Worm (Caenorhabditis elegans): ENCODE results near the gene fbxa-120.

ce11 chrX:17314948-17315347 lies 12.4 kb downstream of the fbxa-120 start:
- TF ChIP-seq pha-4 (tag; optimal IDR thresholded peaks at IDR 0.05) (no peak), zfh-2 (GFP tag; conservative IDR thresholded peaks at IDR 0.05) (peak; percentile 95), unc-130 (GFP tag; optimal IDR thresholded peaks at IDR 0.05) (no peak), repo-1 (tag; optimal IDR thresholded peaks at IDR 0.05) (no peak), snpc-4 (GFP tag; optimal IDR thresholded peaks at IDR 0.05) (no peak), snpc-4 (tag; optimal IDR thresholded peaks at IDR 0.05) (no peak), xnd-1 (tag; optimal IDR thresholded peaks at IDR 0.05) (no peak), F55B11.4 (tag; optimal IDR thresholded peaks at IDR 0.05; ENCODE audit: borderline replicate concordance, insufficient read depth) (no peak), unc-62 (GFP tag; optimal IDR thresholded peaks at IDR 0.05) (no peak), ztf-22 (GFP tag; optimal IDR thresholded peaks at IDR 0.05) (no peak), aptf-2 (GFP tag; conservative IDR thresholded peaks at IDR 0.05) (no peak)
